Fruit fly (Drosophila melanogaster): ENCODE data around the gene Adh.

The Adh gene

DNA sequence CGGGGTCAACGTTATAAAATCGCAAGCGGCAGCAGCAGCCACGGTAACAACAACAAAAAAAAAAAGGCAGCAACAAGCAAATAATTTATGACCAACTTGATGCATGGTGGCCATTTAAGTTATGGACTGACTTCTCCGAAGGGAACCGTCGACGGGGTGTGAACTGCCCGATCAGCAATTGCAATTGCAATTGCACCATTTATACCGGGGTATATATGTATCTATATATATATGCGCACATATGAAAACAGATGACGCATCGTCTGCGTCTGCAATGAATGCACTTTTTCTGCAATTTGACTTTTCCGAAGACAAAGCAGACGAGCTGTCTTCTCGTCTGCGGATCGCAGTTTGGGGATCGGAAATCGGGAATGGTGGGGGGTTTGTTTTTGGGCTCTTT lies 47.8 kb downstream of the Adh start:
- no peak for TF ChIP-seq CG13204 (GFP tag; optimal IDR thresholded peaks at IDR 0.05)
- 0 out of 2 replicates have a peak, but pooled peaks have one; percentile 11 for TF ChIP-seq CG12605 (GFP tag; IDR thresholded peaks at IDR 0.05)

DNA sequence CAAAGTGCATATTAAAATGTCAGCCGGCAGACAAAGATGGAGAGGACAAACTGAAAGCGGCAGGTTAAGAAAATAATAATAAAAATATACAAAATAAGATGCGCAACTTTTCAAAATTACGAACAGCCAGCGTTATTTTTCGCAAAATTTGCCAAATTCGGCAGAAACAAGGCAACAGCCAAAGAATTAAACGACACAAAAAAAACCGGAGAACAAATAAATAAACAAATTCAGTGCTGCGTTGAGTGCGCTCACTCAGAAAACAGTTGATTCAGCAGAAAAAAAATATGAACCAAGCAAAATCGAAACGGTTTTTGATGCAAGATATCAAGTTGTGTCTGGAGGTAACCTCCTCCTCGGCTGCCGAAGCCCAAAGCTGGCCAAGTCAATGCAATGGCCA lies 49.0 kb downstream of the Adh start:
- TF ChIP-seq CG12605 (GFP tag; IDR thresholded peaks at IDR 0.05): no peak
- TF ChIP-seq CG10348 (GFP tag; IDR thresholded peaks at IDR 0.05): no peak
- TF ChIP-seq Snoo (tag; optimal IDR thresholded peaks at IDR 0.05): no peak

dm6 chr2L:14664952-14665607 lies 49.7 kb downstream of the Adh start:
- TF ChIP-seq rn (GFP tag; IDR thresholded peaks at IDR 0.05) (no peak), D1 (tag; optimal IDR thresholded peaks at IDR 0.05) (peak; percentile 56), CG9948 (tag; optimal IDR thresholded peaks at IDR 0.05) (peak; percentile 25), CG8159 (tag; optimal IDR thresholded peaks at IDR 0.05) (peak; percentile 68), Pif1B (GFP tag; optimal IDR thresholded peaks at IDR 0.05) (no peak), CG10348 (GFP tag; IDR thresholded peaks at IDR 0.05) (no peak), CG34367 (tag; optimal IDR thresholded peaks at IDR 0.05) (no peak), CG15710 (tag; optimal IDR thresholded peaks at IDR 0.05) (peak; percentile 43), Ets98B (GFP tag; IDR thresholded peaks at IDR 0.05) (peak; percentile 8; the same call in 1 of the 2 replicates), CG14655 (GFP tag; optimal IDR thresholded peaks at IDR 0.05) (no peak), Pif1A (GFP tag; optimal IDR thresholded peaks at IDR 0.05) (peak; percentile 18), gl (tag; optimal IDR thresholded peaks at IDR 0.05) (peak; percentile 65), CG4496 (GFP tag; IDR thresholded peaks at IDR 0.05) (no peak), CG32121 (GFP tag; IDR thresholded peaks at IDR 0.05) (no peak), CG8301 (tag; optimal IDR thresholded peaks at IDR 0.05) (no peak), Snoo (tag; optimal IDR thresholded peaks at IDR 0.05) (no peak), fd96Ca (GFP tag; IDR thresholded peaks at IDR 0.05) (no peak), CG17806 (tag; optimal IDR thresholded peaks at IDR 0.05) (no peak), CG12605 (GFP tag; IDR thresholded peaks at IDR 0.05) (peak; percentile 56; the same call in 1 of the 2 replicates), EcR (GFP tag; optimal IDR thresholded peaks at IDR 0.05) (no peak), CG13204 (GFP tag; optimal IDR thresholded peaks at IDR 0.05) (no peak)

DNA sequence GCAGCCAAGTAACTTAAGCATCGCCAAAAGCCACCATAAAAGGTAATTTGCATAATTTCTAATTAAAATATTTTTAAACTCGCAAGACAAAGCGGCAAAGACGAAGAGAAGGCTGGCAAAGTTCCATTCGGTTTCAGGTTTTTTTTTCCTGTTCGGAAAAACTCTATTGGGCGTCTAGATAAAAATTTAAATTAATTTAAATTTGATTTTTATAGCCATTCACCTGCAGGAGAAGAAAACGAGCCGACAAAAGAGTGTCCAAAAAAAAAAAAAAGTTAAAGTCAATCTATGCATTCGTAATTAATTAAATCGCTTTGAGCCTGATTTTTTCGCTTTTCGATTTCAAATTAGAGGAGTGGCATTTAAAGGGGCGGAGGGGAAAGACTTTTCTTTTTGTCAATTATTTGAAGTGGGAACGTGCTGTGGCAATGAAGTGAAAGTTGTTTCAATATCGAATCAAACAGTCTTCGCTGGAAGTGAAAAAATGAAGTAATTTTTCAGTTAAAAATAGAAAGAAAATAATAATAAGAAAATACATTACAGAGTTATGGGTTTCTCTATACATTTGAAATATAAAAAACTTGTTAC lies 53.0 kb downstream of the Adh start:
- TF ChIP-seq CG13204 (GFP tag; optimal IDR thresholded peaks at IDR 0.05) (no peak), CG8301 (tag; optimal IDR thresholded peaks at IDR 0.05) (no peak), CG9948 (tag; optimal IDR thresholded peaks at IDR 0.05) (no peak), Snoo (tag; optimal IDR thresholded peaks at IDR 0.05) (no peak)

Data from whole organism, pupa.